Fruit fly (Drosophila melanogaster) whole organism, embryonic: ENCODE results near the gene CG32985.
A peak's percentile ranks its signal among the peaks of the same experiment; 100 is the strongest.

Experiments used
- Adf1 ChIP-seq: fragments of 200-800 bp; sonication (Bioruptor generic); IDR thresholded peaks from 2 replicates; pipeline ENCODE4 v1.3.6; 2022; ENCODE audit warnings: missing biosample characterization, missing genetic modification characterization
- Aef1 ChIP-seq: fragments of 200-800 bp; sonication (Bioruptor generic); IDR thresholded peaks from 3 replicates; pipeline ENCODE4 v1.3.6; 2022; ENCODE audit warnings: missing biosample characterization, missing genetic modification characterization
- Awh ChIP-seq: fragments of 200-800 bp; sonication (Bioruptor generic); IDR thresholded peaks from 2 replicates; pipeline ENCODE4, ENCODE4 v1.3.6; 2022; ENCODE audit warnings: missing biosample characterization, missing genetic modification characterization
- Bdp1 ChIP-seq: fragments of 200-800 bp; sonication (Bioruptor generic); optimal IDR thresholded peaks from 3 replicates; lab custom pipeline; 2016; ENCODE audit warnings: missing biosample characterization, missing genetic modification characterization
- CG10321 ChIP-seq: fragments of 200-800 bp; sonication (Bioruptor generic); IDR thresholded peaks from 2 replicates; pipeline ENCODE4 v1.3.6; 2022; ENCODE audit warnings: missing biosample characterization, missing genetic modification characterization
- CG11560 ChIP-seq: fragments of 200-800 bp; sonication (Bioruptor generic); IDR thresholded peaks from 3 replicates; pipeline ENCODE4 v1.3.6; 2022; ENCODE audit warnings: missing biosample characterization, missing genetic modification characterization
- CG14667 ChIP-seq: fragments of 200-800 bp; sonication (Bioruptor generic); IDR thresholded peaks from 2 replicates; pipeline ENCODE4 v1.3.6; 2022; ENCODE audit warnings: missing biosample characterization, missing genetic modification characterization
- CG14965 ChIP-seq: fragments of 200-800 bp; sonication (Bioruptor generic); optimal IDR thresholded peaks from 2 replicates; lab custom pipeline; 2016; ENCODE audit warnings: missing biosample characterization, missing genetic modification characterization, borderline replicate concordance
- CG16813 ChIP-seq: fragments of 200-800 bp; sonication (Bioruptor generic); IDR thresholded peaks from 3 replicates; pipeline ENCODE4 v1.3.6; 2022; ENCODE audit warnings: missing biosample characterization, missing genetic modification characterization; ENCODE audit not compliant: partially characterized antibody
- CG17912 ChIP-seq: fragments of 200-800 bp; sonication (Bioruptor generic); optimal IDR thresholded peaks from 2 replicates; lab custom pipeline; 2018; ENCODE audit warnings: missing biosample characterization, mild to moderate bottlenecking, missing genetic modification characterization
- CG18599 ChIP-seq: fragments of 200-800 bp; sonication (Bioruptor generic); optimal IDR thresholded peaks from 3 replicates; lab custom pipeline; 2017; ENCODE audit warnings: missing biosample characterization, missing genetic modification characterization, mild to moderate bottlenecking, moderate library complexity, missing genetic modification reagents
- CG2875 ChIP-seq: fragments of 200-800 bp; sonication (Bioruptor generic); optimal IDR thresholded peaks from 2 replicates; lab custom pipeline; 2017; ENCODE audit warnings: missing biosample characterization, mild to moderate bottlenecking, missing genetic modification characterization, missing genetic modification reagents
- CG3281 ChIP-seq: fragments of 200-800 bp; sonication (Bioruptor generic); optimal IDR thresholded peaks from 3 replicates; lab custom pipeline; 2017; ENCODE audit warnings: missing biosample characterization, mild to moderate bottlenecking, missing genetic modification characterization
- CG34376 ChIP-seq: fragments of 200-800 bp; sonication (Bioruptor generic); optimal IDR thresholded peaks from 2 replicates; lab custom pipeline; 2018; ENCODE audit warnings: missing biosample characterization, mild to moderate bottlenecking, missing genetic modification characterization
- CG3726 ChIP-seq: fragments of 200-800 bp; sonication (Bioruptor generic); IDR thresholded peaks from 3 replicates; pipeline ENCODE4, ENCODE4 v1.3.6; 2022; ENCODE audit warnings: missing biosample characterization, missing genetic modification characterization
- CG3838 ChIP-seq: fragments of 200-800 bp; sonication (Bioruptor generic); optimal IDR thresholded peaks from 3 replicates; lab custom pipeline; 2016; ENCODE audit warnings: missing biosample characterization, missing genetic modification characterization
- CG4707 ChIP-seq: fragments of 200-800 bp; sonication (Bioruptor generic); optimal IDR thresholded peaks from 2 replicates; lab custom pipeline; 2018; ENCODE audit warnings: missing biosample characterization, mild to moderate bottlenecking, missing genetic modification characterization, moderate library complexity
- CG6175 ChIP-seq: fragments of 200-800 bp; sonication (Bioruptor generic); IDR thresholded peaks from 3 replicates; pipeline ENCODE4 v1.3.6; 2022; ENCODE audit warnings: missing biosample characterization, missing genetic modification characterization
- CG6272 ChIP-seq: fragments of 200-800 bp; sonication (Bioruptor generic); IDR thresholded peaks from 2 replicates; pipeline ENCODE4 v1.3.6; 2022; ENCODE audit warnings: missing biosample characterization, missing genetic modification characterization
- CG9215 ChIP-seq: fragments of 200-800 bp; sonication (Bioruptor generic); IDR thresholded peaks from 2 replicates; pipeline ENCODE4 v1.3.6; 2022; ENCODE audit warnings: missing biosample characterization, missing genetic modification characterization
- Camta ChIP-seq: fragments of 200-800 bp; sonication (Bioruptor generic); optimal IDR thresholded peaks from 2 replicates; lab custom pipeline; 2016; ENCODE audit warnings: missing biosample characterization, missing genetic modification characterization
- Dref ChIP-seq: fragments of 200-800 bp; sonication (Bioruptor generic); IDR thresholded peaks from 2 replicates; pipeline ENCODE4 v1.3.6; 2022; ENCODE audit warnings: missing biosample characterization, missing genetic modification characterization
- E2f2 ChIP-seq: fragments of 200-800 bp; sonication (Bioruptor generic); IDR thresholded peaks from 2 replicates; pipeline ENCODE4 v1.3.6; 2022; ENCODE audit warnings: missing biosample characterization, missing genetic modification characterization
- Hey ChIP-seq: fragments of 200-800 bp; sonication (Bioruptor generic); optimal IDR thresholded peaks from 3 replicates; lab custom pipeline; 2018; ENCODE audit warnings: missing biosample characterization, mild to moderate bottlenecking, missing genetic modification characterization
- NC2α ChIP-seq: fragments of 200-800 bp; sonication (Bioruptor generic); optimal IDR thresholded peaks from 2 replicates; lab custom pipeline; 2016; ENCODE audit warnings: missing biosample characterization, missing genetic modification characterization
- NFAT ChIP-seq: fragments of 200-800 bp; sonication (Bioruptor generic); IDR thresholded peaks from 2 replicates; pipeline ENCODE4 v1.3.6; 2022; ENCODE audit warnings: missing biosample characterization, missing genetic modification characterization
- Neu2 ChIP-seq: fragments of 200-800 bp; sonication (Bioruptor generic); optimal IDR thresholded peaks from 3 replicates; lab custom pipeline; 2016; ENCODE audit warnings: missing biosample characterization, missing genetic modification characterization, borderline replicate concordance
- NfI ChIP-seq: fragments of 200-800 bp; sonication (Bioruptor generic); optimal IDR thresholded peaks from 3 replicates; lab custom pipeline; 2018; ENCODE audit warnings: missing biosample characterization, mild to moderate bottlenecking, missing genetic modification characterization, moderate library complexity
- Sox100B ChIP-seq: fragments of 200-800 bp; sonication (Bioruptor generic); optimal IDR thresholded peaks from 3 replicates; lab custom pipeline; 2018; ENCODE audit warnings: missing biosample characterization, mild to moderate bottlenecking, missing genetic modification characterization
- Sry-δ ChIP-seq: fragments of 200-800 bp; sonication (Bioruptor generic); optimal IDR thresholded peaks from 2 replicates; lab custom pipeline; 2016; ENCODE audit warnings: missing biosample characterization, missing genetic modification characterization
- Stat92E ChIP-seq, 3 experiments: fragments of >200 bp in 2 of 3; fragments of 200-800 bp in 1 of 3; sonication (Bioruptor generic) in 1 of 3; optimal IDR thresholded peaks; 2 replicates each; lab custom pipeline; 2017 to 2019; ENCODE audit warnings: missing biosample characterization in 3 of 3, missing genetic modification characterization in 3 of 3, mild to moderate bottlenecking in 1 of 3, moderate library complexity in 1 of 3
- az2 ChIP-seq: fragments of 200-800 bp; sonication (Bioruptor generic); optimal IDR thresholded peaks from 3 replicates; lab custom pipeline; 2016; ENCODE audit warnings: missing biosample characterization, missing genetic modification characterization
- btn ChIP-seq: fragments of 200-800 bp; sonication (Bioruptor generic); optimal IDR thresholded peaks from 2 replicates; lab custom pipeline; 2016; ENCODE audit warnings: missing biosample characterization, missing genetic modification characterization
- crol ChIP-seq: fragments of 200-800 bp; sonication (Bioruptor generic); IDR thresholded peaks from 2 replicates; pipeline ENCODE4 v1.3.6; 2022; ENCODE audit warnings: missing biosample characterization, missing genetic modification characterization
- disco-r ChIP-seq: fragments of 200-800 bp; sonication (Bioruptor generic); optimal IDR thresholded peaks from 2 replicates; lab custom pipeline; 2016; ENCODE audit warnings: missing biosample characterization, missing genetic modification characterization
- dmrt99B ChIP-seq: fragments of 200-800 bp; sonication (Bioruptor generic); optimal IDR thresholded peaks from 2 replicates; lab custom pipeline; 2018; ENCODE audit warnings: missing biosample characterization, mild to moderate bottlenecking, missing genetic modification characterization, moderate library complexity
- gsb ChIP-seq: fragments of 200-800 bp; sonication (Bioruptor generic); IDR thresholded peaks from 2 replicates; pipeline ENCODE4 v1.3.6; 2022; ENCODE audit warnings: missing biosample characterization, missing genetic modification characterization
- kah ChIP-seq: fragments of 200-800 bp; sonication (Bioruptor generic); optimal IDR thresholded peaks from 2 replicates; lab custom pipeline; 2018; ENCODE audit warnings: missing biosample characterization, mild to moderate bottlenecking, missing genetic modification characterization
- ken ChIP-seq: fragments of 200-800 bp; sonication (Bioruptor generic); IDR thresholded peaks from 3 replicates; pipeline ENCODE4 v1.3.6; 2022; ENCODE audit warnings: missing biosample characterization, missing genetic modification characterization
- kni ChIP-seq: fragments of 200-800 bp; sonication (Bioruptor generic); optimal IDR thresholded peaks from 3 replicates; lab custom pipeline; 2017; ENCODE audit warnings: mild to moderate bottlenecking, missing biosample characterization, missing genetic modification reagents, missing genetic modification characterization
- lab ChIP-seq: fragments of 200-800 bp; sonication (Bioruptor generic); optimal IDR thresholded peaks from 3 replicates; lab custom pipeline; 2017; ENCODE audit warnings: missing biosample characterization, missing genetic modification characterization, mild to moderate bottlenecking, moderate library complexity, missing genetic modification reagents
- lola ChIP-seq, 3 experiments: fragments of >200 bp in 2 of 3; fragments of 200-800 bp in 1 of 3; sonication (Bioruptor generic) in 1 of 3; optimal IDR thresholded peaks; 2 replicates each; lab custom pipeline; 2017 to 2019; ENCODE audit warnings: missing biosample characterization in 3 of 3, missing genetic modification characterization in 3 of 3, mild to moderate bottlenecking in 1 of 3, moderate library complexity in 1 of 3
- otp ChIP-seq: fragments of 200-800 bp; sonication (Bioruptor generic); IDR thresholded peaks from 3 replicates; pipeline ENCODE4, ENCODE4 v1.3.6; 2022; ENCODE audit warnings: missing biosample characterization, missing genetic modification characterization
- p53 ChIP-seq: fragments of 200-800 bp; sonication (Bioruptor generic); optimal IDR thresholded peaks from 2 replicates; lab custom pipeline; 2016; ENCODE audit warnings: missing biosample characterization, missing genetic modification characterization
- rib ChIP-seq: fragments of 200-800 bp; sonication (Bioruptor generic); IDR thresholded peaks from 2 replicates; pipeline ENCODE4 v1.3.6; 2022; ENCODE audit warnings: missing biosample characterization, missing genetic modification characterization
- schlank ChIP-seq: fragments of 200-800 bp; sonication (Bioruptor generic); optimal IDR thresholded peaks from 2 replicates; lab custom pipeline; 2018; ENCODE audit warnings: missing biosample characterization, mild to moderate bottlenecking, missing genetic modification characterization
- sisA ChIP-seq: fragments of 200-800 bp; sonication (Bioruptor generic); IDR thresholded peaks from 2 replicates; pipeline ENCODE4 v1.3.6; 2022; ENCODE audit warnings: missing biosample characterization, missing genetic modification characterization
- tup ChIP-seq: fragments of 200-800 bp; sonication (Bioruptor generic); optimal IDR thresholded peaks from 2 replicates; lab custom pipeline; 2016; ENCODE audit warnings: missing biosample characterization, mild to moderate bottlenecking, missing genetic modification characterization, moderate library complexity
- twi ChIP-seq: fragments of 200-800 bp; optimal IDR thresholded peaks from 2 replicates; lab custom pipeline; 2019; ENCODE audit warnings: missing biosample characterization, mild to moderate bottlenecking, missing genetic modification characterization, moderate library complexity
- zen ChIP-seq: fragments of 200-800 bp; sonication (Bioruptor generic); optimal IDR thresholded peaks from 3 replicates; lab custom pipeline; 2018; ENCODE audit warnings: missing biosample characterization, mild to moderate bottlenecking, missing genetic modification characterization, moderate library complexity

The CG32985 gene

dm6 chr2L:8958046-8958497, 4.3 kb upstream of the CG32985 start (continued):
- TF ChIP-seq CG3838: peak; percentile 92
- no peak for TF ChIP-seq CG16813 (GFP tag; lab: Robert Waterston, UW)
- TF ChIP-seq CG14667: peak; percentile 96
- peak; percentile 97 for TF ChIP-seq otp
- TF ChIP-seq Stat92E (GFP tag; optimal IDR thresholded peaks at IDR 0.05; lab: Kevin White, UChicago): peak in 1 of 3 experiments; percentile 66
- TF ChIP-seq crol (GFP tag; lab: Robert Waterston, UW): peak; percentile 85
- peak; percentile 61 for TF ChIP-seq kah (GFP tag; lab: Kevin White, UChicago)
- TF ChIP-seq CG9215 (GFP tag; lab: Robert Waterston, UW): peak; percentile 92
- TF ChIP-seq az2 (GFP tag; lab: Kevin White, UChicago): peak; percentile 98
- TF ChIP-seq CG3726 (GFP tag; lab: Robert Waterston, UW): peak; percentile 96
- TF ChIP-seq Camta (GFP tag; lab: Kevin White, UChicago): peak; percentile 98
- TF ChIP-seq NC2α (GFP tag; lab: Kevin White, UChicago): peak; percentile 77
- peak; percentile 94 for TF ChIP-seq CG6175 (GFP tag; lab: Robert Waterston, UW)
- TF ChIP-seq Bdp1 (GFP tag; lab: Kevin White, UChicago): peak; percentile 79
- peak; percentile 89 for TF ChIP-seq CG2875 (GFP tag; lab: Kevin White, UChicago)
- TF ChIP-seq CG18599 (GFP tag; lab: Kevin White, UChicago): peak; percentile 95
- peak; percentile 97 for TF ChIP-seq CG6272 (GFP tag; lab: Robert Waterston, UW)
- peak; percentile 56 for TF ChIP-seq CG14965 (GFP tag; lab: Kevin White, UChicago)
- TF ChIP-seq btn: peak; percentile 73
- peak; percentile 98 for TF ChIP-seq Awh (GFP tag; lab: Robert Waterston, UW)
- peak; percentile 90 for TF ChIP-seq NFAT (GFP tag; lab: Robert Waterston, UW)
- TF ChIP-seq Hey: peak; percentile 44
- peak; percentile 94 for TF ChIP-seq lab (GFP tag; lab: Kevin White, UChicago)
- TF ChIP-seq Sry-δ (GFP tag; lab: Kevin White, UChicago): peak; percentile 54
- peak; percentile 93 for TF ChIP-seq zen (tag; lab: Kevin White, UChicago)
- TF ChIP-seq CG3281: peak; percentile 84
- peak; percentile 68 for TF ChIP-seq disco-r (GFP tag; lab: Kevin White, UChicago)
- TF ChIP-seq twi (tag; lab: Kevin White, UChicago): peak; percentile 78
- peak; percentile 95 for TF ChIP-seq CG17912 (GFP tag; lab: Kevin White, UChicago)
- peak; percentile 85 for TF ChIP-seq CG4707 (GFP tag; lab: Kevin White, UChicago)
- TF ChIP-seq Aef1 (GFP tag; lab: Robert Waterston, UW): peak; percentile 98
- TF ChIP-seq rib: peak; percentile 93
- TF ChIP-seq NfI (GFP tag; lab: Kevin White, UChicago): peak; percentile 93
- TF ChIP-seq Sox100B: peak; percentile 88
- TF ChIP-seq Adf1 (GFP tag; lab: Robert Waterston, UW): peak; percentile 79
- peak; percentile 83 for TF ChIP-seq CG10321
- TF ChIP-seq ken (GFP tag; lab: Robert Waterston, UW): peak; percentile 97
- peak; percentile 86 for TF ChIP-seq p53 (GFP tag; lab: Kevin White, UChicago)
- peak in 1 of 3 experiments; percentile 99 for TF ChIP-seq lola (GFP tag; optimal IDR thresholded peaks at IDR 0.05; lab: Kevin White, UChicago)
- peak; percentile 45 for TF ChIP-seq kni
- TF ChIP-seq dmrt99B (tag; lab: Kevin White, UChicago): peak; percentile 94
- peak; percentile 98 for TF ChIP-seq E2f2 (GFP tag; lab: Robert Waterston, UW)
- peak; percentile 76 for TF ChIP-seq tup
- peak; percentile 35 for TF ChIP-seq Neu2 (GFP tag; lab: Kevin White, UChicago)
- peak; percentile 98 for TF ChIP-seq sisA
- peak; percentile 75 for TF ChIP-seq schlank (tag; lab: Kevin White, UChicago)
- peak; percentile 86; the same call in 2 of the 3 replicates for TF ChIP-seq CG11560
- no peak for TF ChIP-seq Dref (GFP tag; lab: Robert Waterston, UW)
- peak; percentile 91 for TF ChIP-seq gsb (GFP tag; lab: Robert Waterston, UW)
- peak; percentile 68 for TF ChIP-seq CG34376 (GFP tag; lab: Kevin White, UChicago)
